Fruit fly (Drosophila melanogaster) whole organism, embryonic: ENCODE data around the gene pico.

Source experiments
- Atf3 ChIP-seq: fragments of 200-800 bp; sonication (Bioruptor generic); optimal IDR thresholded peaks from 3 replicates; lab custom pipeline; 2016; ENCODE audit warnings: missing biosample characterization, missing genetic modification characterization
- B-H2 ChIP-seq: fragments of 200-800 bp; sonication (Bioruptor generic); optimal IDR thresholded peaks from 2 replicates; lab custom pipeline; 2018; ENCODE audit warnings: missing biosample characterization, mild to moderate bottlenecking, missing genetic modification characterization
- CG10366 ChIP-seq: fragments of 200-800 bp; sonication (Bioruptor generic); IDR thresholded peaks from 2 replicates; pipeline ENCODE4 v1.3.6; 2022; ENCODE audit warnings: missing biosample characterization, missing genetic modification characterization
- CG10959 ChIP-seq: fragments of 200-800 bp; sonication (Bioruptor generic); IDR thresholded peaks from 2 replicates; pipeline ENCODE4 v1.3.6; 2022; ENCODE audit warnings: missing biosample characterization, missing genetic modification characterization
- CG12942 ChIP-seq: fragments of 200-800 bp; sonication (Bioruptor generic); optimal IDR thresholded peaks from 3 replicates; lab custom pipeline; 2016; ENCODE audit warnings: missing biosample characterization, missing genetic modification characterization
- CG13287 ChIP-seq: fragments of 200-800 bp; sonication (Bioruptor generic); IDR thresholded peaks from 2 replicates; pipeline ENCODE4 v1.3.6; 2022; ENCODE audit warnings: missing biosample characterization, missing genetic modification characterization; ENCODE audit not compliant: partially characterized antibody
- CG14965 ChIP-seq: fragments of 200-800 bp; sonication (Bioruptor generic); optimal IDR thresholded peaks from 2 replicates; lab custom pipeline; 2016; ENCODE audit warnings: missing biosample characterization, missing genetic modification characterization, borderline replicate concordance
- CG15479 ChIP-seq: fragments of 200-800 bp; sonication (Bioruptor generic); optimal IDR thresholded peaks from 3 replicates; lab custom pipeline; 2019; ENCODE audit warnings: missing biosample characterization, mild to moderate bottlenecking, missing genetic modification characterization, moderate library complexity
- CG18476 ChIP-seq: fragments of 200-800 bp; sonication (Bioruptor generic); optimal IDR thresholded peaks from 2 replicates; lab custom pipeline; 2016; ENCODE audit warnings: missing biosample characterization, mild to moderate bottlenecking, missing genetic modification characterization
- CG18764 ChIP-seq: fragments of 200-800 bp; sonication (Bioruptor generic); optimal IDR thresholded peaks from 3 replicates; lab custom pipeline; 2016; ENCODE audit warnings: missing biosample characterization, missing genetic modification characterization
- CG4282 ChIP-seq: fragments of 200-800 bp; sonication (Bioruptor generic); optimal IDR thresholded peaks from 2 replicates; lab custom pipeline; 2016; ENCODE audit warnings: missing biosample characterization, missing genetic modification characterization
- CG6272 ChIP-seq: fragments of 200-800 bp; sonication (Bioruptor generic); IDR thresholded peaks from 2 replicates; pipeline ENCODE4 v1.3.6; 2022; ENCODE audit warnings: missing biosample characterization, missing genetic modification characterization
- CG7745 ChIP-seq: fragments of 200-800 bp; sonication (Bioruptor generic); optimal IDR thresholded peaks from 2 replicates; lab custom pipeline; 2018; ENCODE audit warnings: missing biosample characterization, mild to moderate bottlenecking, missing genetic modification characterization, moderate library complexity
- CG8290 ChIP-seq, 3 experiments: fragments of 200-800 bp; sonication (Bioruptor generic); optimal IDR thresholded peaks; 2 replicates each; lab custom pipeline; 2016 to 2019; ENCODE audit warnings: missing biosample characterization in 3 of 3, missing genetic modification characterization in 3 of 3, mild to moderate bottlenecking in 2 of 3, moderate library complexity in 1 of 3
- CG8388 ChIP-seq: fragments of 200-800 bp; sonication (Bioruptor generic); optimal IDR thresholded peaks from 2 replicates; lab custom pipeline; 2019; ENCODE audit warnings: missing biosample characterization, mild to moderate bottlenecking, missing genetic modification characterization, moderate library complexity
- CG9609 ChIP-seq: fragments of 200-800 bp; sonication (Bioruptor generic); optimal IDR thresholded peaks from 3 replicates; lab custom pipeline; 2016; ENCODE audit warnings: missing biosample characterization, missing genetic modification characterization
- Dip3 ChIP-seq: fragments of 200-800 bp; sonication (Bioruptor generic); optimal IDR thresholded peaks from 3 replicates; lab custom pipeline; 2016; ENCODE audit warnings: missing biosample characterization, missing genetic modification characterization
- Dref ChIP-seq: fragments of 200-800 bp; sonication (Bioruptor generic); IDR thresholded peaks from 2 replicates; pipeline ENCODE4 v1.3.6; 2022; ENCODE audit warnings: missing biosample characterization, missing genetic modification characterization
- HLH54F ChIP-seq: fragments of 200-800 bp; sonication (Bioruptor generic); optimal IDR thresholded peaks from 3 replicates; lab custom pipeline; 2016; ENCODE audit warnings: missing biosample characterization, missing genetic modification characterization
- Hand ChIP-seq: fragments of 200-800 bp; sonication (Bioruptor generic); optimal IDR thresholded peaks from 2 replicates; lab custom pipeline; 2017; ENCODE audit warnings: mild to moderate bottlenecking, missing biosample characterization, missing genetic modification reagents, missing genetic modification characterization
- Hmr ChIP-seq: fragments of 200-800 bp; sonication (Bioruptor generic); optimal IDR thresholded peaks from 3 replicates; lab custom pipeline; 2017; ENCODE audit warnings: mild to moderate bottlenecking, missing biosample characterization, missing genetic modification reagents, missing genetic modification characterization
- Hr3 ChIP-seq: fragments of 200-800 bp; sonication (Bioruptor generic); optimal IDR thresholded peaks from 3 replicates; lab custom pipeline; 2016; ENCODE audit warnings: missing biosample characterization, missing genetic modification characterization
- Neu2 ChIP-seq: fragments of 200-800 bp; sonication (Bioruptor generic); optimal IDR thresholded peaks from 3 replicates; lab custom pipeline; 2016; ENCODE audit warnings: missing biosample characterization, missing genetic modification characterization, borderline replicate concordance
- Poxn ChIP-seq: fragments of 200-800 bp; sonication (Bioruptor generic); IDR thresholded peaks from 2 replicates; pipeline ENCODE4 v1.3.6; 2022; ENCODE audit warnings: missing biosample characterization, missing genetic modification characterization
- Sox100B ChIP-seq: fragments of 200-800 bp; sonication (Bioruptor generic); optimal IDR thresholded peaks from 3 replicates; lab custom pipeline; 2018; ENCODE audit warnings: missing biosample characterization, mild to moderate bottlenecking, missing genetic modification characterization
- Sry-β ChIP-seq: fragments of 200-800 bp; sonication (Bioruptor generic); optimal IDR thresholded peaks from 2 replicates; lab custom pipeline; 2018; ENCODE audit warnings: missing biosample characterization, mild to moderate bottlenecking, missing genetic modification characterization, moderate library complexity
- ab ChIP-seq: fragments of 200-800 bp; sonication (Bioruptor generic); optimal IDR thresholded peaks from 2 replicates; lab custom pipeline; 2016; ENCODE audit warnings: missing biosample characterization, missing genetic modification characterization
- amos ChIP-seq: fragments of 200-800 bp; sonication (Bioruptor generic); IDR thresholded peaks from 2 replicates; pipeline ENCODE4 v1.3.6; 2022; ENCODE audit warnings: missing biosample characterization, missing genetic modification characterization; ENCODE audit not compliant: partially characterized antibody
- aop ChIP-seq: fragments of 200-800 bp; sonication (Bioruptor generic); IDR thresholded peaks from 2 replicates; pipeline ENCODE4 v1.3.6; 2022; ENCODE audit warnings: missing biosample characterization, missing genetic modification characterization
- btn ChIP-seq: fragments of 200-800 bp; sonication (Bioruptor generic); optimal IDR thresholded peaks from 2 replicates; lab custom pipeline; 2016; ENCODE audit warnings: missing biosample characterization, missing genetic modification characterization
- cad ChIP-seq: fragments of >200 bp; optimal IDR thresholded peaks from 2 replicates; lab custom pipeline; 2017; ENCODE audit warnings: missing biosample characterization, missing genetic modification characterization
- chn ChIP-seq: fragments of 200-800 bp; sonication (Bioruptor generic); optimal IDR thresholded peaks from 2 replicates; lab custom pipeline; 2016; ENCODE audit warnings: missing biosample characterization, missing genetic modification characterization
- da ChIP-seq: fragments of 200-800 bp; sonication (Bioruptor generic); optimal IDR thresholded peaks from 2 replicates; lab custom pipeline; 2016; ENCODE audit warnings: missing biosample characterization, missing genetic modification characterization
- dati ChIP-seq: fragments of 200-800 bp; sonication (Bioruptor generic); IDR thresholded peaks from 2 replicates; pipeline ENCODE4 v1.3.6; 2022; ENCODE audit warnings: missing biosample characterization, missing genetic modification characterization
- disco-r ChIP-seq: fragments of 200-800 bp; sonication (Bioruptor generic); optimal IDR thresholded peaks from 2 replicates; lab custom pipeline; 2016; ENCODE audit warnings: missing biosample characterization, missing genetic modification characterization
- fd96Cb ChIP-seq: fragments of 200-800 bp; sonication (Bioruptor generic); optimal IDR thresholded peaks from 2 replicates; lab custom pipeline; 2018; ENCODE audit warnings: missing biosample characterization, mild to moderate bottlenecking, missing genetic modification characterization, moderate library complexity
- gsb ChIP-seq: fragments of 200-800 bp; sonication (Bioruptor generic); IDR thresholded peaks from 2 replicates; pipeline ENCODE4 v1.3.6; 2022; ENCODE audit warnings: missing biosample characterization, missing genetic modification characterization
- hkb ChIP-seq, 2 experiments: fragments of 200-800 bp in 1 of 2; fragments of >200 bp in 1 of 2; sonication (Bioruptor generic) in 1 of 2; IDR thresholded peaks in 1 of 2; optimal IDR thresholded peaks in 1 of 2; 2 replicates each; pipeline versions ENCODE4 v1.3.6 to Lab custom; 2017 to 2022; ENCODE audit warnings: missing biosample characterization in 1 of 2, missing genetic modification characterization in 1 of 2
- inv ChIP-seq: fragments of 200-800 bp; sonication (Bioruptor generic); IDR thresholded peaks from 2 replicates; pipeline ENCODE4 v1.3.6; 2022; ENCODE audit warnings: missing biosample characterization, missing genetic modification characterization; ENCODE audit not compliant: partially characterized antibody
- lmd ChIP-seq: fragments of 200-800 bp; sonication (Bioruptor generic); IDR thresholded peaks from 2 replicates; pipeline ENCODE4 v1.3.6; 2022; ENCODE audit warnings: missing biosample characterization, missing genetic modification characterization
- pan ChIP-seq, 4 experiments: fragments of >200 bp in 3 of 4; fragments of 200-800 bp in 1 of 4; sonication (Bioruptor generic) in 1 of 4; optimal IDR thresholded peaks in 3 of 4; IDR thresholded peaks in 1 of 4; 2 replicates each; pipeline versions ENCODE4 v1.3.6 to Lab custom; 2017 to 2022; ENCODE audit warnings: missing biosample characterization in 2 of 4, missing genetic modification characterization in 2 of 4, mixed read lengths in 1 of 4
- pho ChIP-seq: fragments of 200-800 bp; sonication (Bioruptor generic); optimal IDR thresholded peaks from 2 replicates; lab custom pipeline; 2016; ENCODE audit warnings: missing biosample characterization, missing genetic modification characterization
- sd ChIP-seq: fragments of 200-800 bp; sonication (Bioruptor generic); optimal IDR thresholded peaks from 3 replicates; lab custom pipeline; 2018; ENCODE audit warnings: missing biosample characterization, mild to moderate bottlenecking, missing genetic modification characterization, moderate library complexity
- sens ChIP-seq: fragments of 200-800 bp; sonication (Bioruptor generic); peaks from one replicate; lab custom pipeline; 2016; ENCODE audit warnings: missing biosample characterization, missing genetic modification characterization
- shn ChIP-seq: fragments of 200-800 bp; sonication (Bioruptor generic); optimal IDR thresholded peaks from 3 replicates; lab custom pipeline; 2016; ENCODE audit warnings: missing biosample characterization, missing genetic modification characterization
- tgo ChIP-seq: fragments of 200-800 bp; sonication (Bioruptor generic); IDR thresholded peaks from 3 replicates; pipeline ENCODE4 v1.3.6; 2022; ENCODE audit warnings: missing biosample characterization, missing genetic modification characterization
- toy ChIP-seq: fragments of 200-800 bp; sonication (Bioruptor generic); IDR thresholded peaks from 2 replicates; pipeline ENCODE4 v1.3.6; 2022; ENCODE audit warnings: missing biosample characterization, missing genetic modification characterization
- zfh1 ChIP-seq: fragments of 200-800 bp; sonication (Bioruptor generic); IDR thresholded peaks from 3 replicates; pipeline ENCODE4 v1.3.6; 2022; ENCODE audit warnings: missing biosample characterization, missing genetic modification characterization

pico gene

DNA sequence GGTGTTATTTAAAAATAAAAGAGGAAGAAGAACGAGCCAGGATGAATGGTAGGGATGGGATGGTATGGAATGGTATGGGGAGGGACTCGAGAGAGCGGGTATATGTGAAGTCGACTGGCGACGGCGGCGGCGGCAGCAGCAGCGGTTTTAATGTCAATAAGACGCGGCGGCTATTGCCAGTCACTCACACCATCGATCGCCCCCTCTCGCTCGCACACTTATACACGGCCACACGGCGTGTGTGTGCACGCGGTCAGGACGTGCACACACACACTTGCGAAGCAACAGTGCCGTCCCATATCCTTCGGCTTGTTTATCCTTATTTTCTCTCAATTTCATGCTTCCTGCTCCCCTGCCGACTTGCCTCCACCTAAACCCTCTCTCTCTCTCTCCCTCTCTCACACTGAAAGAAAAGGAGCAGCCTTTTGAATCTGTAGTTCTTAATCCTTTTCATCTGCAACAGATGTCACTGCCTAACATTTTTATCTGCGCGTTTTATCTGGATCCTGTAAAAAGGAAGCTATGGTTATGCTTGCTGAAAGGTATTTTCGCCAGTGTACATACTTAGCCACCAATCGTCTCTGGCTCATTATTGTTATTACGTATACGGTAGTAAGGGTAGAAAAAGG, 37.4 kb upstream of the pico start (continued):
- TF ChIP-seq CG6272 (peak; percentile 75), Sox100B (peak; percentile 59), da (GFP tag; lab: Kevin White, UChicago) (peak; percentile 57), chn (GFP tag; lab: Kevin White, UChicago) (peak; percentile 91), toy (GFP tag; lab: Robert Waterston, UW) (no peak), amos (GFP tag; lab: Robert Waterston, UW) (no peak), Hmr (GFP tag; lab: Kevin White, UChicago) (peak; percentile 88), CG8388 (GFP tag; lab: Kevin White, UChicago) (peak; percentile 77), fd96Cb (tag; lab: Kevin White, UChicago) (peak; percentile 85), sd (peak; percentile 89), ab (peak; percentile 2), Poxn (GFP tag; lab: Robert Waterston, UW) (no peak; the same call in 1 of the 2 replicates), disco-r (GFP tag; lab: Kevin White, UChicago) (peak; percentile 68), shn (GFP tag; lab: Kevin White, UChicago) (peak; percentile 86), Sry-β (GFP tag; lab: Kevin White, UChicago) (no peak), CG7745 (tag; lab: Kevin White, UChicago) (no peak), pho (GFP tag; lab: Kevin White, UChicago) (peak; percentile 87), cad (GFP tag; lab: Kevin White, UChicago) (no peak), tgo (GFP tag; lab: Robert Waterston, UW) (peak; percentile 76), Hr3 (GFP tag; lab: Kevin White, UChicago) (peak; percentile 85), Hand (GFP tag; lab: Kevin White, UChicago) (peak; percentile 70), CG12942 (GFP tag; lab: Kevin White, UChicago) (peak; percentile 80), CG10959 (GFP tag; lab: Robert Waterston, UW) (peak; percentile 86), CG9609 (GFP tag; lab: Kevin White, UChicago) (peak; percentile 91), lmd (peak; percentile 83), CG10366 (GFP tag; lab: Robert Waterston, UW) (peak; percentile 81), pan (optimal IDR thresholded peaks at IDR 0.05; lab: Kevin White, UChicago) (no peak), pan (GFP tag; optimal IDR thresholded peaks at IDR 0.05 in 1 of 2, IDR thresholded peaks at IDR 0.05 in 1 of 2) (peak in 1 of 2 experiments; percentile 84), CG14965 (GFP tag; lab: Kevin White, UChicago) (peak; percentile 37), Dip3 (peak; percentile 81), HLH54F (GFP tag; lab: Kevin White, UChicago) (peak; percentile 87), sens (GFP tag; lab: Kevin White, UChicago) (peak; percentile 99), CG15479 (GFP tag; lab: Kevin White, UChicago) (peak; percentile 42), Atf3 (peak; percentile 87), hkb (optimal IDR thresholded peaks at IDR 0.05; lab: Kevin White, UChicago) (no peak), hkb (GFP tag; IDR thresholded peaks at IDR 0.05; lab: Robert Waterston, UW) (peak; percentile 75; the same call in 1 of the 2 replicates), zfh1 (GFP tag; lab: Robert Waterston, UW) (peak; percentile 87), inv (GFP tag; lab: Robert Waterston, UW) (no peak), Neu2 (GFP tag; lab: Kevin White, UChicago) (peak; percentile 78), CG4282 (peak; percentile 69), gsb (GFP tag; lab: Robert Waterston, UW) (peak; percentile 64), CG13287 (GFP tag; lab: Robert Waterston, UW) (no peak), dati (no peak; the same call in 1 of the 2 replicates), CG8290 (GFP tag; optimal IDR thresholded peaks at IDR 0.05; lab: Kevin White, UChicago) (peak; percentile 77), CG8290 (tag; optimal IDR thresholded peaks at IDR 0.05; lab: Kevin White, UChicago) (peak; percentile 32 to 93), B-H2 (GFP tag; lab: Kevin White, UChicago) (peak; percentile 40), CG18476 (GFP tag; lab: Kevin White, UChicago) (peak; percentile 63), btn (peak; percentile 53), CG18764 (GFP tag; lab: Kevin White, UChicago) (peak; percentile 52), aop (GFP tag; lab: Robert Waterston, UW) (0 out of 2 replicates have a peak, but pooled peaks have one; percentile 55), Dref (no peak)
